Worm (Caenorhabditis elegans) whole organism, late embryonic: Measurements from ENCODE around the gene T19D12.10.

ENCODE experiments used
- C08G9.2 ChIP-seq: sonication (generic microtip); optimal IDR thresholded peaks from 2 replicates; lab custom pipeline; 2016; ENCODE audit warnings: mild to moderate bottlenecking, missing genetic modification characterization, moderate library complexity, missing compliant biosample characterization
- C38D4.7 ChIP-seq: fragments of 200-800 bp; sonication (Bioruptor generic); optimal IDR thresholded peaks from 2 replicates; lab custom pipeline; 2018; ENCODE audit warnings: mild to moderate bottlenecking, missing genetic modification characterization, moderate library complexity, missing compliant biosample characterization
- K02D7.2 ChIP-seq: sonication (generic microtip); optimal IDR thresholded peaks from 2 replicates; lab custom pipeline; 2017; ENCODE audit warnings: mild to moderate bottlenecking, missing genetic modification characterization, missing compliant biosample characterization
- K09A11.1 ChIP-seq: sonication (generic microtip); optimal IDR thresholded peaks from 2 replicates; lab custom pipeline; 2017; ENCODE audit warnings: antibody characterized with exemption, mild to moderate bottlenecking, missing genetic modification characterization, missing compliant biosample characterization; ENCODE audit not compliant: insufficient read depth
- T23F11.4 ChIP-seq: fragments of 200-800 bp; sonication (Bioruptor generic); optimal IDR thresholded peaks from 2 replicates; lab custom pipeline; 2018; ENCODE audit warnings: mild to moderate bottlenecking, missing genetic modification characterization, missing compliant biosample characterization
- Y22D7AL.16 ChIP-seq: sonication (generic microtip); optimal IDR thresholded peaks from 2 replicates; lab custom pipeline; 2016; ENCODE audit warnings: missing genetic modification characterization, missing compliant biosample characterization
- ahr-1 ChIP-seq: sonication (generic microtip); optimal IDR thresholded peaks from 2 replicates; lab custom pipeline; 2016; ENCODE audit warnings: missing genetic modification characterization, missing compliant biosample characterization
- ceh-14 ChIP-seq: sonication (generic microtip); optimal IDR thresholded peaks from 2 replicates; lab custom pipeline; 2016; ENCODE audit warnings: missing genotype, missing genetic modification characterization, missing compliant biosample characterization
- ceh-18 ChIP-seq: sonication (generic microtip); optimal IDR thresholded peaks from 2 replicates; lab custom pipeline; 2016; ENCODE audit warnings: missing genetic modification characterization, missing compliant biosample characterization
- ceh-2 ChIP-seq: sonication (generic microtip); optimal IDR thresholded peaks from 2 replicates; lab custom pipeline; 2016; ENCODE audit warnings: missing genotype, missing genetic modification characterization, missing compliant biosample characterization
- ceh-22 ChIP-seq: sonication (generic microtip); optimal IDR thresholded peaks from 2 replicates; lab custom pipeline; 2017; ENCODE audit warnings: missing biosample characterization, missing genetic modification characterization
- ceh-31 ChIP-seq: sonication (generic microtip); optimal IDR thresholded peaks from 2 replicates; lab custom pipeline; 2016; ENCODE audit warnings: missing genetic modification characterization, missing compliant biosample characterization
- ceh-34 ChIP-seq: sonication (generic microtip); optimal IDR thresholded peaks from 2 replicates; lab custom pipeline; 2016; ENCODE audit warnings: mild to moderate bottlenecking, missing genetic modification characterization, missing compliant biosample characterization
- ceh-48 ChIP-seq: sonication (generic microtip); optimal IDR thresholded peaks from 2 replicates; lab custom pipeline; 2016; ENCODE audit warnings: missing genetic modification characterization, inconsistent platforms, missing compliant biosample characterization
- ceh-9 ChIP-seq: sonication (generic microtip); optimal IDR thresholded peaks from 2 replicates; lab custom pipeline; 2016; ENCODE audit warnings: mild to moderate bottlenecking, missing genetic modification characterization, inconsistent platforms, missing compliant biosample characterization
- dmd-4 ChIP-seq: sonication (generic microtip); optimal IDR thresholded peaks from 2 replicates; lab custom pipeline; 2016; ENCODE audit warnings: borderline replicate concordance, missing genetic modification characterization, missing compliant biosample characterization
- dve-1 ChIP-seq: sonication (generic microtip); optimal IDR thresholded peaks from 2 replicates; lab custom pipeline; 2017; ENCODE audit warnings: antibody characterized with exemption, mild to moderate bottlenecking, missing genetic modification characterization, missing compliant biosample characterization
- elt-2 ChIP-seq: sonication (generic microtip); optimal IDR thresholded peaks from 2 replicates; lab custom pipeline; 2016; ENCODE audit warnings: missing genetic modification reagents, missing genetic modification characterization, missing compliant biosample characterization
- ets-4 ChIP-seq: sonication (generic microtip); optimal IDR thresholded peaks from 2 replicates; lab custom pipeline; 2016; ENCODE audit warnings: missing genetic modification characterization, missing compliant biosample characterization
- eyg-1 ChIP-seq: sonication (generic microtip); optimal IDR thresholded peaks from 2 replicates; lab custom pipeline; 2016; ENCODE audit warnings: missing genotype, missing genetic modification characterization, missing compliant biosample characterization
- fax-1 ChIP-seq: sonication (generic microtip); optimal IDR thresholded peaks from 2 replicates; lab custom pipeline; 2016; ENCODE audit warnings: missing genotype, missing genetic modification characterization, missing compliant biosample characterization
- fkh-10 ChIP-seq: fragments of 150-350 bp; optimal IDR thresholded peaks from 2 replicates; lab custom pipeline; 2014; ENCODE audit warnings: missing biosample characterization, missing genetic modification reagents, missing genetic modification characterization
- fkh-6 ChIP-seq: sonication (generic microtip); optimal IDR thresholded peaks from 2 replicates; lab custom pipeline; 2016; ENCODE audit warnings: missing genetic modification characterization, missing compliant biosample characterization
- gmeb-2 ChIP-seq: sonication (generic microtip); optimal IDR thresholded peaks from 2 replicates; lab custom pipeline; 2016; ENCODE audit warnings: missing genetic modification characterization, inconsistent platforms, missing compliant biosample characterization
- hlh-13 ChIP-seq: fragments of 200-800 bp; sonication (Bioruptor generic); optimal IDR thresholded peaks from 2 replicates; lab custom pipeline; 2018; ENCODE audit warnings: mild to moderate bottlenecking, missing genetic modification characterization, missing compliant biosample characterization
- hlh-15 ChIP-seq: sonication (generic microtip); optimal IDR thresholded peaks from 2 replicates; lab custom pipeline; 2016; ENCODE audit warnings: missing genetic modification characterization, missing compliant biosample characterization
- hlh-6 ChIP-seq: sonication (generic microtip); optimal IDR thresholded peaks from 2 replicates; lab custom pipeline; 2016; ENCODE audit warnings: missing genotype, missing genetic modification characterization, missing compliant biosample characterization
- hlh-8 ChIP-seq: sonication (generic microtip); optimal IDR thresholded peaks from 2 replicates; lab custom pipeline; 2016; ENCODE audit warnings: missing genotype, missing genetic modification characterization, missing compliant biosample characterization
- nfya-1 ChIP-seq: sonication (generic microtip); optimal IDR thresholded peaks from 2 replicates; lab custom pipeline; 2017; ENCODE audit warnings: missing genetic modification characterization, mild to moderate bottlenecking, missing compliant biosample characterization, antibody characterized with exemption, moderate library complexity
- nhr-11 ChIP-seq: fragments of 150-350 bp; optimal IDR thresholded peaks from 2 replicates; lab custom pipeline; 2014; ENCODE audit warnings: missing biosample characterization, missing genetic modification characterization
- nhr-232 ChIP-seq: sonication (generic microtip); optimal IDR thresholded peaks from 2 replicates; lab custom pipeline; 2016; ENCODE audit warnings: missing genetic modification characterization, missing compliant biosample characterization
- odd-2 ChIP-seq: sonication (generic microtip); optimal IDR thresholded peaks from 2 replicates; lab custom pipeline; 2017; ENCODE audit warnings: antibody characterized with exemption, mild to moderate bottlenecking, missing genetic modification characterization, missing compliant biosample characterization
- pag-3 ChIP-seq: sonication (generic microtip); optimal IDR thresholded peaks from 2 replicates; lab custom pipeline; 2016; ENCODE audit warnings: missing compliant biosample characterization, missing genetic modification characterization, borderline replicate concordance
- pax-1 ChIP-seq: fragments of 150-350 bp; optimal IDR thresholded peaks from 2 replicates; lab custom pipeline; 2014; ENCODE audit warnings: missing biosample characterization, missing genetic modification characterization
- pha-4 ChIP-seq: fragments of 150-350 bp; optimal IDR thresholded peaks from 2 replicates; lab custom pipeline; 2018; ENCODE audit warnings: missing biosample characterization, missing genetic modification reagents, missing genetic modification characterization
- pqm-1 ChIP-seq: sonication (generic microtip); optimal IDR thresholded peaks from 2 replicates; lab custom pipeline; 2016; ENCODE audit warnings: missing genetic modification characterization, missing compliant biosample characterization
- pros-1 ChIP-seq: fragments of 150-350 bp; optimal IDR thresholded peaks from 2 replicates; lab custom pipeline; 2014; ENCODE audit warnings: missing biosample characterization, missing genetic modification reagents, missing genetic modification characterization
- rnt-1 ChIP-seq: sonication (generic microtip); optimal IDR thresholded peaks from 2 replicates; lab custom pipeline; 2016; ENCODE audit warnings: missing genetic modification characterization, missing compliant biosample characterization
- sdc-2 ChIP-seq: sonication (generic microtip); optimal IDR thresholded peaks from 2 replicates; lab custom pipeline; 2016; ENCODE audit warnings: missing genotype, missing genetic modification characterization, missing compliant biosample characterization
- sox-4 ChIP-seq: sonication (generic microtip); optimal IDR thresholded peaks from 2 replicates; lab custom pipeline; 2017; ENCODE audit warnings: mild to moderate bottlenecking, missing genetic modification characterization, inconsistent platforms, missing compliant biosample characterization
- syd-9 ChIP-seq: sonication (generic microtip); optimal IDR thresholded peaks from 2 replicates; lab custom pipeline; 2016; ENCODE audit warnings: mild to moderate bottlenecking, missing genetic modification characterization, moderate library complexity, missing compliant biosample characterization
- tbx-2 ChIP-seq: sonication (generic microtip); optimal IDR thresholded peaks from 2 replicates; lab custom pipeline; 2016; ENCODE audit warnings: missing genetic modification characterization, missing compliant biosample characterization
- tbx-7 ChIP-seq: sonication (generic microtip); optimal IDR thresholded peaks from 2 replicates; lab custom pipeline; 2016; ENCODE audit warnings: missing genotype, missing genetic modification characterization, missing compliant biosample characterization
- ttx-3 ChIP-seq: sonication (generic microtip); optimal IDR thresholded peaks from 2 replicates; lab custom pipeline; 2016; ENCODE audit warnings: missing genetic modification reagents, missing genetic modification characterization, missing compliant biosample characterization
- unc-3 ChIP-seq, 2 experiments: fragments of 200-800 bp in 1 of 2; sonication (Bioruptor generic) in 1 of 2; sonication (generic microtip) in 1 of 2; conservative IDR thresholded peaks in 1 of 2; optimal IDR thresholded peaks in 1 of 2; 2 replicates each; pipeline versions ENCODE4 v1.3.6 to Lab custom; 2016 to 2022; ENCODE audit warnings: missing compliant biosample characterization in 2 of 2, missing genetic modification characterization in 2 of 2, missing genetic modification reagents in 1 of 2
- unc-42 ChIP-seq: sonication (generic microtip); optimal IDR thresholded peaks from 2 replicates; lab custom pipeline; 2016; ENCODE audit warnings: missing genotype, missing genetic modification characterization, missing compliant biosample characterization
- unc-55 ChIP-seq: sonication (generic microtip); optimal IDR thresholded peaks from 2 replicates; lab custom pipeline; 2017; ENCODE audit warnings: missing biosample characterization, missing genetic modification reagents, missing genetic modification characterization
- unc-86 ChIP-seq: sonication (generic microtip); optimal IDR thresholded peaks from 2 replicates; lab custom pipeline; 2016; ENCODE audit warnings: missing genetic modification characterization, missing compliant biosample characterization
- ztf-16 ChIP-seq: sonication (generic microtip); optimal IDR thresholded peaks from 2 replicates; lab custom pipeline; 2017; ENCODE audit warnings: missing genetic modification characterization, missing compliant biosample characterization

The T19D12.10 gene

DNA sequence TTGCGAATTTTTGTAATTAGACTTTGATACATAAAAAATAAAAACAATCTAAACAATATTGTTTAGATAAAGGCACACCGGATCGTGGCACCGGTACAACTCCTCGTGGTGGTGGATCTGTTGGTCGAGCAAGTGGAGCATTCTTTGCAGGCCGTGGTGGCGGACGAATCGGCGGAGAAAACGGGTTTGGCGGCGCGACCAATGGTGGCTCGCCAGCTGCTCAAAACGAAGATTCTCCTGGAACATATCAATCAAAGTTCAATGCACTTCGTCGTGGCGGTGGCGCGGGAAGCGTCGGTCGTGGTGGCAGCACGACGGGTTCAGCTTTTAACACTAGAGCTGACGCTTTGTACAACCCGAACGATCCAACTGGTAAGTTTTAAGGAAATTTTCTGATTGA, 27.3 kb upstream of the T19D12.10 start:
- TF ChIP-seq hlh-15 (no peak), ceh-9 (tag; lab: Kevin White, UChicago) (no peak), ceh-48 (tag; lab: Kevin White, UChicago) (no peak), fkh-10 (GFP tag; lab: Kevin White, UChicago) (no peak), ceh-14 (tag; lab: Kevin White, UChicago) (no peak), syd-9 (tag; lab: Kevin White, UChicago) (no peak), K02D7.2 (tag; lab: Kevin White, UChicago) (no peak), unc-42 (no peak), unc-86 (no peak), ceh-22 (tag; lab: Kevin White, UChicago) (no peak), sox-4 (tag; lab: Kevin White, UChicago) (no peak), fax-1 (no peak), hlh-8 (tag; lab: Kevin White, UChicago) (no peak)

DNA sequence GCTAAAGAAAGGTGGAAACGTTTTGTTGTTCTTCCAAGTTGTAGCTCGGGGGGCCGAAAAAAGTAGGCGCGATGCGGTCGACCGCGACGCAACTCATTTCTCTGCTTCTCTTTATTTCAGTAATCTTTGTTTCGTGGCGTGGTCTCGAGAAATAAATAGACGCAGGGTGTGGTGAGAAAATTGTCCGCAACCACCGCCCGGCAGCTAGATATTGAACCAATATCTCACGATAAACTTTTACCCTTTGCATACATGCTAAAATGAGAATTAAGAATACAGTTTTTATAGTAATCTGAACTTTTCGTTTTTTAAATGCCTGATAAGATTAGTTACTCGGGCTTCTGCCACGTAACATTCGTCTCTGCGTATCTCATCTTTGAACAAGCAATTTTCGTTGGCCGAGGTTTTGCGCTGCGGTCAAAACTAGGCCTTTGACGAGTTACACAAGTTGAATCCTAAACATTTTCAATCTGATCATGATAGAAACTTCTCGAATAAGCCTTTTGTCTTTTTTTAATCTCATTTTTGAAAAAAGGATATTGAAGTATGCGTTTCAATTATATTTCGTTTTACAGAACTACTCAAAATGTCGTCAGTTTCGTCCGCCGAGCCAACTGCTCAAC, 25.1 kb upstream of the T19D12.10 start, which contains the start of gene gyf-1:
Gene gyf-1 (plus strand): TSS at position 573 of the 623 bp plus-strand sequence.
- TF ChIP-seq elt-2 (no peak), pax-1 (tag; lab: Kevin White, UChicago) (no peak), syd-9 (tag; lab: Kevin White, UChicago) (no peak), nhr-232 (tag; lab: Kevin White, UChicago) (no peak), ttx-3 (tag; lab: Kevin White, UChicago) (no peak), unc-86 (no peak), K09A11.1 (tag; lab: Kevin White, UChicago) (no peak), ceh-9 (tag; lab: Kevin White, UChicago) (no peak), pros-1 (tag; lab: Kevin White, UChicago) (no peak), C08G9.2 (tag; lab: Kevin White, UChicago) (peak; percentile 46), ceh-34 (peak; percentile 40), nfya-1 (tag; lab: Kevin White, UChicago) (no peak), sdc-2 (no peak), unc-42 (no peak), hlh-15 (no peak), ceh-18 (peak; percentile 26), eyg-1 (tag; lab: Kevin White, UChicago) (no peak), pqm-1 (tag; lab: Kevin White, UChicago) (no peak), pha-4 (tag; lab: Kevin White, UChicago) (no peak), fkh-6 (tag; lab: Kevin White, UChicago) (no peak), dve-1 (no peak), nhr-11 (tag; lab: Kevin White, UChicago) (no peak), ets-4 (peak; percentile 36), fax-1 (no peak), dmd-4 (tag; lab: Kevin White, UChicago) (no peak), unc-55 (GFP tag; lab: Kevin White, UChicago) (peak; percentile 81), rnt-1 (peak; percentile 73), ztf-16 (tag; lab: Kevin White, UChicago) (no peak), ceh-31 (tag; lab: Kevin White, UChicago) (peak; percentile 76), unc-3 (GFP tag; conservative IDR thresholded peaks at IDR 0.05; lab: Robert Waterston, UW) (no peak), unc-3 (tag; optimal IDR thresholded peaks at IDR 0.05; lab: Kevin White, UChicago) (no peak), pag-3 (tag; lab: Kevin White, UChicago) (no peak), hlh-8 (tag; lab: Kevin White, UChicago) (no peak), T23F11.4 (no peak), Y22D7AL.16 (tag; lab: Kevin White, UChicago) (no peak), ceh-2 (tag; lab: Kevin White, UChicago) (no peak), fkh-10 (GFP tag; lab: Kevin White, UChicago) (no peak), ceh-14 (tag; lab: Kevin White, UChicago) (no peak), tbx-2 (tag; lab: Kevin White, UChicago) (peak; percentile 70), gmeb-2 (tag; lab: Kevin White, UChicago) (no peak), C38D4.7 (GFP tag; lab: Kevin White, UChicago) (no peak), hlh-13 (GFP tag; lab: Kevin White, UChicago) (no peak), ahr-1 (tag; lab: Kevin White, UChicago) (no peak), tbx-7 (tag; lab: Kevin White, UChicago) (no peak), hlh-6 (tag; lab: Kevin White, UChicago) (no peak), odd-2 (no peak)
